Worm (Caenorhabditis elegans) whole organism, early embryonic: Measurements from ENCODE around the gene msp-56.

Source experiments
- B0310.2 ChIP-seq: sonication (generic microtip); optimal IDR thresholded peaks from 2 replicates; lab custom pipeline; 2016; ENCODE audit warnings: mild to moderate bottlenecking, missing genetic modification characterization, missing compliant biosample characterization
- F13C5.2 ChIP-seq: sonication (generic microtip); optimal IDR thresholded peaks from 2 replicates; lab custom pipeline; 2017; ENCODE audit warnings: mild to moderate bottlenecking, missing genetic modification characterization, inconsistent platforms, missing compliant biosample characterization
- ama-1 ChIP-seq: fragments of 150-350 bp; optimal IDR thresholded peaks from 2 replicates; lab custom pipeline; 2014
- ceh-13 ChIP-seq: fragments of 200-800 bp; sonication (Bioruptor generic); optimal IDR thresholded peaks from 2 replicates; lab custom pipeline; 2018; ENCODE audit warnings: mild to moderate bottlenecking, missing genetic modification characterization, missing compliant biosample characterization
- ceh-36 ChIP-seq: sonication (generic microtip); optimal IDR thresholded peaks from 2 replicates; lab custom pipeline; 2016; ENCODE audit warnings: missing genetic modification characterization, inconsistent platforms, missing compliant biosample characterization
- ets-7 ChIP-seq: sonication (generic microtip); optimal IDR thresholded peaks from 2 replicates; lab custom pipeline; 2016; ENCODE audit warnings: missing genotype, missing genetic modification characterization, missing compliant biosample characterization
- flt-1 ChIP-seq: fragments of 200-800 bp; sonication (Bioruptor generic); IDR thresholded peaks from 2 replicates; pipeline ENCODE4 v1.3.6; 2022; ENCODE audit warnings: missing genetic modification characterization, missing compliant biosample characterization
- hmbx-1 ChIP-seq: sonication (generic microtip); optimal IDR thresholded peaks from 2 replicates; lab custom pipeline; 2016; ENCODE audit warnings: mild to moderate bottlenecking, missing genetic modification characterization, missing compliant biosample characterization
- pes-1 ChIP-seq: fragments of 200-800 bp; sonication (Bioruptor generic); IDR thresholded peaks from 2 replicates; pipeline ENCODE4 v1.3.6; 2022; ENCODE audit warnings: missing genetic modification reagents, missing genetic modification characterization, missing compliant biosample characterization
- scrt-1 ChIP-seq: fragments of 200-800 bp; sonication (Bioruptor generic); IDR thresholded peaks from 2 replicates; pipeline ENCODE4 v1.3.6; 2022; ENCODE audit warnings: missing genetic modification characterization, missing compliant biosample characterization
- tbx-11 ChIP-seq: fragments of 200-800 bp; sonication (Bioruptor generic); IDR thresholded peaks from 2 replicates; pipeline ENCODE4 v1.3.6; 2022; ENCODE audit warnings: missing genetic modification characterization, missing compliant biosample characterization
- tbx-37 ChIP-seq: fragments of 200-800 bp; sonication (Bioruptor generic); conservative IDR thresholded peaks from 2 replicates; pipeline ENCODE4 v1.3.6; 2022; ENCODE audit warnings: missing genetic modification reagents, missing genetic modification characterization, missing compliant biosample characterization
- tra-4 ChIP-seq: sonication (generic microtip); optimal IDR thresholded peaks from 2 replicates; lab custom pipeline; 2017; ENCODE audit warnings: missing genetic modification characterization, missing compliant biosample characterization

ce11 chrIV:9884257-9884656 lies 42.9 kb downstream of the msp-56 start, which contains the start of the genes prp-18 and mccc-1:
- TF ChIP-seq flt-1 (GFP tag; lab: Robert Waterston, UW) (no peak), tra-4 (tag; lab: Kevin White, UChicago) (no peak), ama-1 (lab: Kevin White, UChicago) (no peak), hmbx-1 (tag; lab: Kevin White, UChicago) (no peak), ceh-13 (GFP tag; lab: Kevin White, UChicago) (no peak), scrt-1 (GFP tag; lab: Robert Waterston, UW) (no peak), F13C5.2 (tag; lab: Kevin White, UChicago) (no peak), pes-1 (GFP tag; lab: Robert Waterston, UW) (no peak), B0310.2 (tag; lab: Kevin White, UChicago) (no peak), ets-7 (tag; lab: Kevin White, UChicago) (no peak), tbx-37 (GFP tag; lab: Robert Waterston, UW) (no peak), ceh-36 (tag; lab: Kevin White, UChicago) (no peak), tbx-11 (no peak)
